Worm (Caenorhabditis elegans) whole organism, L3 larva: Measurements from ENCODE around the gene srw-134.

ENCODE experiments used
- R02D3.7 ChIP-seq: fragments of 150-350 bp; optimal IDR thresholded peaks from 2 replicates; lab custom pipeline; 2014; ENCODE audit warnings: missing biosample characterization, missing genetic modification characterization
- nhr-12 ChIP-seq: fragments of 150-350 bp; optimal IDR thresholded peaks from 2 replicates; lab custom pipeline; 2014; ENCODE audit warnings: missing biosample characterization, missing genetic modification characterization
- nhr-25 ChIP-seq: sonication (generic microtip); optimal IDR thresholded peaks from 2 replicates; lab custom pipeline; 2017; ENCODE audit warnings: missing biosample characterization, missing genetic modification characterization
- ztf-4 ChIP-seq: fragments of 150-350 bp; optimal IDR thresholded peaks from 2 replicates; lab custom pipeline; 2014; ENCODE audit warnings: missing biosample characterization, missing genetic modification characterization

- no peak for TF ChIP-seq nhr-25 (tag; lab: Kevin White, UChicago)
- TF ChIP-seq nhr-12 = no peak
- no peak for TF ChIP-seq R02D3.7 (tag; lab: Kevin White, UChicago)
- no peak for TF ChIP-seq ztf-4 (tag; lab: Kevin White, UChicago)
Measured at ce11 chrV:4129604-4130003, 17.2 kb upstream of the srw-134 start, which contains the start of gene phat-4.
